Fruit fly (Drosophila melanogaster): Measurements from ENCODE around the gene Nop56.

Gene Nop56

dm6 chr3R:22421618-22422017, 750 bp upstream of the Nop56 start (continued):
- TF ChIP-seq ranshi (GFP tag; IDR thresholded peaks at IDR 0.05) (peak; percentile 82), CG1832 (GFP tag; optimal IDR thresholded peaks at IDR 0.05) (no peak), chm (GFP tag; IDR thresholded peaks at IDR 0.05) (0 out of 2 replicates have a peak, but pooled peaks have one; percentile 11), E2f2 (GFP tag; IDR thresholded peaks at IDR 0.05) (peak; percentile 36), CG8281 (tag; optimal IDR thresholded peaks at IDR 0.05) (no peak), Stat92E (GFP tag; optimal IDR thresholded peaks at IDR 0.05) (no peak), ind (GFP tag; optimal IDR thresholded peaks at IDR 0.05) (peak; percentile 62), CG4328 (GFP tag; optimal IDR thresholded peaks at IDR 0.05) (no peak), CG31224 (GFP tag; IDR thresholded peaks at IDR 0.05) (peak; percentile 54; the same call in 1 of the 2 replicates), CG9727 (GFP tag; optimal IDR thresholded peaks at IDR 0.05) (peak; percentile 59), Hsf (GFP tag; optimal IDR thresholded peaks at IDR 0.05) (peak; percentile 23), CG31441 (GFP tag; IDR thresholded peaks at IDR 0.05) (peak; percentile 56), BEAF-32 (GFP tag; optimal IDR thresholded peaks at IDR 0.05) (no peak), Hey (tag; optimal IDR thresholded peaks at IDR 0.05) (no peak), Vsx1 (GFP tag; optimal IDR thresholded peaks at IDR 0.05) (no peak), CG4730 (GFP tag; IDR thresholded peaks at IDR 0.05) (peak; percentile 48), E2f1 (GFP tag; IDR thresholded peaks at IDR 0.05) (peak; percentile 80), ERR (GFP tag; optimal IDR thresholded peaks at IDR 0.05) (peak; percentile 48), cad (GFP tag; optimal IDR thresholded peaks at IDR 0.05) (no peak), CG4617 (GFP tag; optimal IDR thresholded peaks at IDR 0.05; ENCODE audit: borderline replicate concordance) (no peak), mam (GFP tag; optimal IDR thresholded peaks at IDR 0.05) (peak; percentile 74), CG7556 (GFP tag; optimal IDR thresholded peaks at IDR 0.05) (peak; percentile 35), knrl (GFP tag; IDR thresholded peaks at IDR 0.05; ENCODE audit: partially characterized antibody) (no peak), CG11398 (GFP tag; optimal IDR thresholded peaks at IDR 0.05) (no peak), zf30C (GFP tag; optimal IDR thresholded peaks at IDR 0.05) (no peak), CG2120 (GFP tag; optimal IDR thresholded peaks at IDR 0.05) (peak; percentile 81), CG14860 (GFP tag; IDR thresholded peaks at IDR 0.05; ENCODE audit: partially characterized antibody) (no peak), Oaz (GFP tag; IDR thresholded peaks at IDR 0.05) (peak; percentile 35; the same call in 1 of the 2 replicates), Hand (GFP tag; optimal IDR thresholded peaks at IDR 0.05) (no peak), CG11093 (GFP tag; IDR thresholded peaks at IDR 0.05) (peak; percentile 53; the same call in 1 of the 3 replicates), so (GFP tag; IDR thresholded peaks at IDR 0.05) (peak; percentile 60; the same call in 1 of the 3 replicates), Ada2b (GFP tag; IDR thresholded peaks at IDR 0.05) (peak; percentile 84), Dek (tag; optimal IDR thresholded peaks at IDR 0.05) (peak; percentile 57), CG4707 (GFP tag; optimal IDR thresholded peaks at IDR 0.05) (no peak), Med (GFP tag) (peak; percentile 87), tup (GFP tag; optimal IDR thresholded peaks at IDR 0.05) (no peak), repo (GFP tag; optimal IDR thresholded peaks at IDR 0.05) (peak; percentile 51), esg (GFP tag; conservative IDR thresholded peaks at IDR 0.05) (peak; percentile 67), CG6683 (GFP tag; optimal IDR thresholded peaks at IDR 0.05) (no peak), Sox100B (GFP tag; optimal IDR thresholded peaks at IDR 0.05) (no peak), Awh (GFP tag; IDR thresholded peaks at IDR 0.05) (0 out of 2 replicates have a peak, but pooled peaks have one; percentile 50), CG13775 (GFP tag; optimal IDR thresholded peaks at IDR 0.05) (peak; percentile 43), fd64A (GFP tag; optimal IDR thresholded peaks at IDR 0.05) (no peak), lab (GFP tag; optimal IDR thresholded peaks at IDR 0.05) (no peak), HmgZ (tag; optimal IDR thresholded peaks at IDR 0.05) (no peak), fru (optimal IDR thresholded peaks at IDR 0.05) (no peak), Bteb2 (GFP tag; optimal IDR thresholded peaks at IDR 0.05) (peak; percentile 34), Meics (GFP tag; optimal IDR thresholded peaks at IDR 0.05) (peak; percentile 62), CG10321 (GFP tag; IDR thresholded peaks at IDR 0.05) (peak; percentile 31; the same call in 1 of the 2 replicates), fd3F (GFP tag; optimal IDR thresholded peaks at IDR 0.05) (peak; percentile 67), CG2199 (GFP tag; IDR thresholded peaks at IDR 0.05) (no peak)

Data from whole organism, embryonic.